Fruit fly (Drosophila melanogaster): Measurements from ENCODE around the gene Dhc16F.

Dhc16F gene

dm6 chrX:18092810-18093222, 28.5 kb downstream of the Dhc16F start, which contains the start of gene RhoGAP16F (continued):
- TF ChIP-seq Ets21C (GFP tag; optimal IDR thresholded peaks at IDR 0.05) (peak; percentile 76), CG11762 (GFP tag; optimal IDR thresholded peaks at IDR 0.05; ENCODE audit: insufficient read depth) (peak; percentile 61), Blimp-1 (GFP tag; optimal IDR thresholded peaks at IDR 0.05) (peak; percentile 52), Hr39 (GFP tag; optimal IDR thresholded peaks at IDR 0.05) (peak; percentile 82), Sox102F (GFP tag; optimal IDR thresholded peaks at IDR 0.05) (peak; percentile 80), CG8119 (GFP tag; IDR thresholded peaks at IDR 0.05) (peak; percentile 77), svp (GFP tag) (peak; percentile 90), Met (GFP tag; optimal IDR thresholded peaks at IDR 0.05) (peak; percentile 87), fd59A (GFP tag; optimal IDR thresholded peaks at IDR 0.05) (peak; percentile 41), CG3032 (tag; optimal IDR thresholded peaks at IDR 0.05) (peak; percentile 70), CG16779 (tag; optimal IDR thresholded peaks at IDR 0.05) (peak; percentile 17), ss (GFP tag; optimal IDR thresholded peaks at IDR 0.05) (peak; percentile 38 to 71), Hr4 (GFP tag; optimal IDR thresholded peaks at IDR 0.05) (peak; percentile 75), topi (GFP tag; optimal IDR thresholded peaks at IDR 0.05) (peak; percentile 87), pdm3 (GFP tag; optimal IDR thresholded peaks at IDR 0.05) (peak; percentile 83), lz (GFP tag; optimal IDR thresholded peaks at IDR 0.05) (peak; percentile 88), achi (GFP tag; optimal IDR thresholded peaks at IDR 0.05) (peak; percentile 82), CG1621 (tag; optimal IDR thresholded peaks at IDR 0.05) (peak; percentile 53), Eip93F (GFP tag; optimal IDR thresholded peaks at IDR 0.05) (peak; percentile 40), CG31627 (GFP tag; optimal IDR thresholded peaks at IDR 0.05) (peak; percentile 87), cyc (GFP tag; optimal IDR thresholded peaks at IDR 0.05) (peak; percentile 85), CG7368 (GFP tag; optimal IDR thresholded peaks at IDR 0.05) (peak; percentile 62), Eip78C (GFP tag) (peak; percentile 90), fd85E (GFP tag; optimal IDR thresholded peaks at IDR 0.05) (peak; percentile 38), vri (GFP tag; optimal IDR thresholded peaks at IDR 0.05) (peak; percentile 89), CG34406 (GFP tag; optimal IDR thresholded peaks at IDR 0.05) (peak; percentile 81), eg (GFP tag; IDR thresholded peaks at IDR 0.05) (peak; percentile 65), fkh (GFP tag; optimal IDR thresholded peaks at IDR 0.05) (peak; percentile 87), salr (GFP tag; optimal IDR thresholded peaks at IDR 0.05) (peak; percentile 36 to 50), spab (GFP tag; optimal IDR thresholded peaks at IDR 0.05) (peak; percentile 41), CG6854 (GFP tag; optimal IDR thresholded peaks at IDR 0.05) (peak; percentile 27), Lpt (GFP tag; optimal IDR thresholded peaks at IDR 0.05) (peak; percentile 63), Smox (GFP tag; optimal IDR thresholded peaks at IDR 0.05) (peak; percentile 87), CG6808 (GFP tag; optimal IDR thresholded peaks at IDR 0.05) (peak; percentile 65), CG8319 (GFP tag; optimal IDR thresholded peaks at IDR 0.05) (peak; percentile 68), CG6276 (GFP tag; optimal IDR thresholded peaks at IDR 0.05) (peak; percentile 45)

- TF ChIP-seq Ets96B (tag; optimal IDR thresholded peaks at IDR 0.05) = no peak
- peak; percentile 24 for TF ChIP-seq Eip78C (GFP tag)
Observed at dm6 chrX:18094130-18094529, 29.8 kb downstream of the Dhc16F start.

dm6 chrX:18094747-18095352, 30.6 kb downstream of the Dhc16F start:
- TF ChIP-seq acj6 (GFP tag; optimal IDR thresholded peaks at IDR 0.05) (peak; percentile 52), Ets21C (GFP tag; optimal IDR thresholded peaks at IDR 0.05) (no peak), CG31627 (GFP tag; optimal IDR thresholded peaks at IDR 0.05) (peak; percentile 11), CG8119 (GFP tag; IDR thresholded peaks at IDR 0.05) (peak; percentile 68), CG6808 (GFP tag; optimal IDR thresholded peaks at IDR 0.05) (peak; percentile 56), CG3919 (GFP tag; optimal IDR thresholded peaks at IDR 0.05) (peak; percentile 53), CG9139 (GFP tag; optimal IDR thresholded peaks at IDR 0.05) (no peak), Met (GFP tag; optimal IDR thresholded peaks at IDR 0.05) (no peak), fd85E (GFP tag; optimal IDR thresholded peaks at IDR 0.05) (no peak), Eip75B (GFP tag; optimal IDR thresholded peaks at IDR 0.05) (peak; percentile 29), dsx (GFP tag; optimal IDR thresholded peaks at IDR 0.05; ENCODE audit: poor library complexity, severe bottlenecking) (no peak), Gug (GFP tag; IDR thresholded peaks at IDR 0.05) (peak; percentile 40; the same call in 1 of the 2 replicates), Blimp-1 (GFP tag; optimal IDR thresholded peaks at IDR 0.05) (no peak), Sox14 (GFP tag; optimal IDR thresholded peaks at IDR 0.05) (peak; percentile 4), topi (GFP tag; optimal IDR thresholded peaks at IDR 0.05) (peak; percentile 22), salr (GFP tag; optimal IDR thresholded peaks at IDR 0.05) (peak in 1 of 2 experiments; percentile 14), CG8319 (GFP tag; optimal IDR thresholded peaks at IDR 0.05) (no peak), Ets96B (tag; optimal IDR thresholded peaks at IDR 0.05) (peak; percentile 51), dac (GFP tag; optimal IDR thresholded peaks at IDR 0.05) (no peak), Hr4 (GFP tag; optimal IDR thresholded peaks at IDR 0.05) (peak; percentile 30), CG8632 (GFP tag; optimal IDR thresholded peaks at IDR 0.05) (peak; percentile 29), Smox (GFP tag; optimal IDR thresholded peaks at IDR 0.05) (peak; percentile 10), CG1621 (tag; optimal IDR thresholded peaks at IDR 0.05) (no peak), CG16779 (tag; optimal IDR thresholded peaks at IDR 0.05) (no peak), Eip78C (GFP tag) (peak; percentile 66)
